Worm (Caenorhabditis elegans): Measurements from ENCODE around the gene srlf-17.

The srlf-17 gene

ce11 chrIV:11102608-11103007 lies at the start of gene srlf-17:
Gene srlf-17 (minus strand): TSS chrIV:11102708.
- TF ChIP-seq nhr-2 (tag; optimal IDR thresholded peaks at IDR 0.05) (no peak), unc-39 (tag; optimal IDR thresholded peaks at IDR 0.05) (no peak), zip-8 (tag; optimal IDR thresholded peaks at IDR 0.05) (no peak), lin-32 (GFP tag; optimal IDR thresholded peaks at IDR 0.05) (no peak), sem-2 (GFP tag; optimal IDR thresholded peaks at IDR 0.05) (no peak)

ce11 chrIV:11150844-11151243 lies 48.3 kb upstream of the srlf-17 start, which contains the start of gene C08F8.2:
Gene C08F8.2 (plus strand): TSS chrIV:11150997.
- TF ChIP-seq nhr-76 (tag; optimal IDR thresholded peaks at IDR 0.05) (no peak), tbx-8 (GFP tag; optimal IDR thresholded peaks at IDR 0.05) (no peak), blmp-1 (tag; optimal IDR thresholded peaks at IDR 0.05) (no peak), nhr-12 (tag; optimal IDR thresholded peaks at IDR 0.05) (no peak), pha-4 (tag; optimal IDR thresholded peaks at IDR 0.05) (no peak), drap-1 (GFP tag; optimal IDR thresholded peaks at IDR 0.05) (no peak), mls-2 (tag; optimal IDR thresholded peaks at IDR 0.05) (no peak), lin-32 (GFP tag; optimal IDR thresholded peaks at IDR 0.05) (no peak), nhr-28 (tag; optimal IDR thresholded peaks at IDR 0.05) (no peak)

- no peak for TF ChIP-seq lin-32 (GFP tag; optimal IDR thresholded peaks at IDR 0.05)
- TF ChIP-seq ztf-11 (tag; optimal IDR thresholded peaks at IDR 0.05): no peak
- peak; percentile 25 for TF ChIP-seq cnd-1 (tag; optimal IDR thresholded peaks at IDR 0.05)
- TF ChIP-seq M03D4.4 (tag; optimal IDR thresholded peaks at IDR 0.05): peak; percentile 65
- peak; percentile 71 for TF ChIP-seq pha-4 (tag; optimal IDR thresholded peaks at IDR 0.05)
- TF ChIP-seq drap-1 (GFP tag; optimal IDR thresholded peaks at IDR 0.05): peak; percentile 20
- TF ChIP-seq nhr-237 (tag; optimal IDR thresholded peaks at IDR 0.05): peak; percentile 88
- no peak for TF ChIP-seq nhr-12 (tag; optimal IDR thresholded peaks at IDR 0.05)
- peak; percentile 79 for TF ChIP-seq lin-13 (tag; optimal IDR thresholded peaks at IDR 0.05)
- peak; percentile 29 for TF ChIP-seq ceh-39 (tag; optimal IDR thresholded peaks at IDR 0.05)
- TF ChIP-seq hlh-1 (tag; optimal IDR thresholded peaks at IDR 0.05): peak; percentile 57
- peak; percentile 23 for TF ChIP-seq blmp-1 (tag; optimal IDR thresholded peaks at IDR 0.05)
- peak; percentile 86 for TF ChIP-seq ces-1 (GFP tag; optimal IDR thresholded peaks at IDR 0.05)
- TF ChIP-seq nhr-2 (tag; optimal IDR thresholded peaks at IDR 0.05): peak; percentile 24
- TF ChIP-seq sptf-1 (tag; optimal IDR thresholded peaks at IDR 0.05): peak; percentile 74
- peak; percentile 82 for TF ChIP-seq mep-1 (tag; optimal IDR thresholded peaks at IDR 0.05)
- TF ChIP-seq unc-120 (tag; optimal IDR thresholded peaks at IDR 0.05; ENCODE audit: poor library complexity, severe bottlenecking): peak; percentile 69
- TF ChIP-seq mab-5 (tag; optimal IDR thresholded peaks at IDR 0.05): no peak
- TF ChIP-seq unc-62 (GFP tag; optimal IDR thresholded peaks at IDR 0.05): peak; percentile 58
- peak; percentile 97 for TF ChIP-seq lsy-2 (tag; optimal IDR thresholded peaks at IDR 0.05)
- TF ChIP-seq ceh-43 (GFP tag; optimal IDR thresholded peaks at IDR 0.05): no peak
- TF ChIP-seq nhr-28 (tag; optimal IDR thresholded peaks at IDR 0.05): no peak
Observed at ce11 chrIV:11149454-11150163, 47.1 kb upstream of the srlf-17 start, which contains the start of the genes F01G4.6 and pfd-1. Gene F01G4.6 (minus strand): TSS chrIV:11149504. Gene pfd-1 (plus strand): TSS chrIV:11150113.

ce11 chrIV:11148788-11149366 lies 46.4 kb upstream of the srlf-17 start:
- TF ChIP-seq unc-39 (tag; optimal IDR thresholded peaks at IDR 0.05): no peak
- no peak for TF ChIP-seq mls-2 (tag; optimal IDR thresholded peaks at IDR 0.05)
- no peak for TF ChIP-seq sem-2 (GFP tag; optimal IDR thresholded peaks at IDR 0.05)
- TF ChIP-seq cnd-1 (tag; optimal IDR thresholded peaks at IDR 0.05): no peak
- TF ChIP-seq nhr-2 (tag; optimal IDR thresholded peaks at IDR 0.05): no peak
- TF ChIP-seq nhr-28 (tag; optimal IDR thresholded peaks at IDR 0.05): no peak
- TF ChIP-seq nhr-76 (tag; optimal IDR thresholded peaks at IDR 0.05): no peak
- no peak for TF ChIP-seq ham-2 (GFP tag; optimal IDR thresholded peaks at IDR 0.05)
- TF ChIP-seq drap-1 (GFP tag; optimal IDR thresholded peaks at IDR 0.05): no peak

- no peak for TF ChIP-seq lin-13 (tag; optimal IDR thresholded peaks at IDR 0.05)
- no peak for TF ChIP-seq elt-1 (tag; optimal IDR thresholded peaks at IDR 0.05; ENCODE audit: borderline replicate concordance, insufficient read depth)
- no peak for TF ChIP-seq lin-32 (GFP tag; optimal IDR thresholded peaks at IDR 0.05)
- TF ChIP-seq M03D4.4 (tag; optimal IDR thresholded peaks at IDR 0.05): no peak
- no peak for TF ChIP-seq nhr-2 (tag; optimal IDR thresholded peaks at IDR 0.05)
- TF ChIP-seq ztf-11 (tag; optimal IDR thresholded peaks at IDR 0.05): no peak
- no peak for TF ChIP-seq hlh-1 (tag; optimal IDR thresholded peaks at IDR 0.05)
- no peak for TF ChIP-seq pha-4 (tag; optimal IDR thresholded peaks at IDR 0.05)
- no peak for TF ChIP-seq snpc-4 (tag; optimal IDR thresholded peaks at IDR 0.05)
- no peak for TF ChIP-seq flh-1 (GFP tag; optimal IDR thresholded peaks at IDR 0.05)
- no peak for TF ChIP-seq unc-62 (GFP tag; optimal IDR thresholded peaks at IDR 0.05)
- TF ChIP-seq nhr-12 (tag; optimal IDR thresholded peaks at IDR 0.05): no peak
- TF ChIP-seq sptf-1 (tag; optimal IDR thresholded peaks at IDR 0.05): no peak
- no peak for TF ChIP-seq unc-120 (tag; optimal IDR thresholded peaks at IDR 0.05; ENCODE audit: poor library complexity, severe bottlenecking)
- TF ChIP-seq cnd-1 (tag; optimal IDR thresholded peaks at IDR 0.05): no peak
- no peak for TF ChIP-seq nhr-237 (tag; optimal IDR thresholded peaks at IDR 0.05)
- TF ChIP-seq nhr-76 (tag; optimal IDR thresholded peaks at IDR 0.05): no peak
- no peak for TF ChIP-seq unc-39 (tag; optimal IDR thresholded peaks at IDR 0.05)
Observed at ce11 chrIV:11146962-11147470, 44.5 kb upstream of the srlf-17 start, which contains the start of gene pigq-1. Gene pigq-1 (minus strand): TSS chrIV:11147247.

All from whole organism, mixed stage, embryonic.